Fruit fly (Drosophila melanogaster) whole organism, prepupa: Measurements from ENCODE around the gene CG6830.

Source experiments
- Blimp-1 ChIP-seq: fragments of 200-800 bp; sonication (Bioruptor generic); optimal IDR thresholded peaks from 3 replicates; lab custom pipeline; 2017; ENCODE audit warnings: missing biosample characterization, missing genetic modification characterization, mild to moderate bottlenecking, moderate library complexity, missing genetic modification reagents
- CG10631 ChIP-seq: fragments of 200-800 bp; sonication (Bioruptor generic); optimal IDR thresholded peaks from 2 replicates; lab custom pipeline; 2016; ENCODE audit warnings: missing biosample characterization, missing genetic modification characterization
- CG11294 ChIP-seq: fragments of 200-800 bp; sonication (Bioruptor generic); IDR thresholded peaks from 2 replicates; pipeline ENCODE4 v1.3.6; 2022; ENCODE audit warnings: missing biosample characterization, missing genetic modification characterization
- CG11762 ChIP-seq: fragments of 200-800 bp; sonication (Bioruptor generic); optimal IDR thresholded peaks from 3 replicates; lab custom pipeline; 2016; ENCODE audit warnings: missing biosample characterization, missing genetic modification characterization; ENCODE audit not compliant: insufficient read depth
- CG11902 ChIP-seq: fragments of 200-800 bp; sonication (Bioruptor generic); optimal IDR thresholded peaks from 3 replicates; lab custom pipeline; 2016; ENCODE audit warnings: missing biosample characterization, missing genetic modification characterization
- CG1621 ChIP-seq: fragments of 200-800 bp; sonication (Bioruptor generic); optimal IDR thresholded peaks from 3 replicates; lab custom pipeline; 2018; ENCODE audit warnings: missing biosample characterization, mild to moderate bottlenecking, missing genetic modification characterization
- CG16779 ChIP-seq: fragments of 200-800 bp; sonication (Bioruptor generic); optimal IDR thresholded peaks from 3 replicates; lab custom pipeline; 2017; ENCODE audit warnings: missing biosample characterization, mild to moderate bottlenecking, missing genetic modification characterization
- CG3032 ChIP-seq: fragments of 200-800 bp; optimal IDR thresholded peaks from 2 replicates; lab custom pipeline; 2019; ENCODE audit warnings: missing biosample characterization, mild to moderate bottlenecking, missing genetic modification characterization, moderate library complexity
- CG32006 ChIP-seq: fragments of 200-800 bp; sonication (Bioruptor generic); optimal IDR thresholded peaks from 3 replicates; lab custom pipeline; 2017; ENCODE audit warnings: missing biosample characterization, mild to moderate bottlenecking, missing genetic modification characterization
- CG34406 ChIP-seq: fragments of 200-800 bp; sonication (Bioruptor generic); optimal IDR thresholded peaks from 3 replicates; lab custom pipeline; 2016; ENCODE audit warnings: missing biosample characterization, missing genetic modification characterization
- CG3919 ChIP-seq: fragments of 200-800 bp; sonication (Bioruptor generic); optimal IDR thresholded peaks from 3 replicates; lab custom pipeline; 2016; ENCODE audit warnings: missing biosample characterization, missing genetic modification characterization
- CG4318 ChIP-seq: fragments of 200-800 bp; sonication (Bioruptor generic); optimal IDR thresholded peaks from 3 replicates; lab custom pipeline; 2017; ENCODE audit warnings: missing biosample characterization, mild to moderate bottlenecking, missing genetic modification characterization
- CG6163 ChIP-seq: fragments of 200-800 bp; sonication (Bioruptor generic); IDR thresholded peaks from 3 replicates; pipeline ENCODE4 v1.3.6; 2022; ENCODE audit warnings: missing biosample characterization, missing genetic modification characterization
- CG6276 ChIP-seq: fragments of 200-800 bp; sonication (Bioruptor generic); optimal IDR thresholded peaks from 2 replicates; lab custom pipeline; 2017; ENCODE audit warnings: missing biosample characterization, mild to moderate bottlenecking, missing genetic modification characterization
- CG6792 ChIP-seq: fragments of 200-800 bp; sonication (Bioruptor generic); optimal IDR thresholded peaks from 3 replicates; lab custom pipeline; 2016; ENCODE audit warnings: missing biosample characterization, missing genetic modification characterization
- CG6808 ChIP-seq: fragments of 200-800 bp; sonication (Bioruptor generic); optimal IDR thresholded peaks from 3 replicates; lab custom pipeline; 2017; ENCODE audit warnings: missing biosample characterization, missing genetic modification characterization, mild to moderate bottlenecking, moderate library complexity, missing genetic modification reagents
- CG6854 ChIP-seq: fragments of 200-800 bp; sonication (Bioruptor generic); optimal IDR thresholded peaks from 2 replicates; lab custom pipeline; 2017; ENCODE audit warnings: missing biosample characterization, mild to moderate bottlenecking, missing genetic modification characterization
- CG7368 ChIP-seq: fragments of 200-800 bp; sonication (Bioruptor generic); optimal IDR thresholded peaks from 3 replicates; lab custom pipeline; 2016; ENCODE audit warnings: missing biosample characterization, missing genetic modification characterization
- CG8119 ChIP-seq: fragments of 200-800 bp; sonication (Bioruptor generic); IDR thresholded peaks from 3 replicates; pipeline ENCODE4 v1.3.6; 2022; ENCODE audit warnings: missing biosample characterization, missing genetic modification characterization
- CG8319 ChIP-seq: fragments of 200-800 bp; sonication (Bioruptor generic); optimal IDR thresholded peaks from 3 replicates; lab custom pipeline; 2016; ENCODE audit warnings: missing biosample characterization, missing genetic modification characterization
- CG9139 ChIP-seq: fragments of 200-800 bp; sonication (Bioruptor generic); optimal IDR thresholded peaks from 3 replicates; lab custom pipeline; 2017; ENCODE audit warnings: missing biosample characterization, mild to moderate bottlenecking, missing genetic modification characterization
- Eip75B ChIP-seq: fragments of 200-800 bp; sonication (Bioruptor generic); optimal IDR thresholded peaks from 3 replicates; lab custom pipeline; 2016; ENCODE audit warnings: missing biosample characterization, missing genetic modification characterization
- Eip78C ChIP-seq: fragments of 200-800 bp; sonication (Bioruptor generic); peaks from one replicate; lab custom pipeline; 2016; ENCODE audit warnings: missing biosample characterization, missing genetic modification characterization
- Eip93F ChIP-seq: fragments of 200-800 bp; sonication (Bioruptor generic); optimal IDR thresholded peaks from 2 replicates; lab custom pipeline; 2016; ENCODE audit warnings: missing biosample characterization, mild to moderate bottlenecking, missing genetic modification characterization
- Ets21C ChIP-seq: fragments of 200-800 bp; sonication (Bioruptor generic); optimal IDR thresholded peaks from 3 replicates; lab custom pipeline; 2016; ENCODE audit warnings: missing biosample characterization, missing genetic modification characterization
- Ets96B ChIP-seq: fragments of 200-800 bp; optimal IDR thresholded peaks from 2 replicates; lab custom pipeline; 2019; ENCODE audit warnings: missing biosample characterization, mild to moderate bottlenecking, missing genetic modification characterization, moderate library complexity
- Gug ChIP-seq: fragments of 200-800 bp; sonication (Bioruptor generic); IDR thresholded peaks from 2 replicates; pipeline ENCODE4 v1.3.6; 2022; ENCODE audit warnings: missing biosample characterization, missing genetic modification characterization
- Hr38 ChIP-seq: sonication (Bioruptor generic); optimal IDR thresholded peaks from 2 replicates; lab custom pipeline; 2016; ENCODE audit warnings: missing biosample characterization, missing genetic modification characterization
- Hr39 ChIP-seq: fragments of 200-800 bp; sonication (Bioruptor generic); optimal IDR thresholded peaks from 2 replicates; lab custom pipeline; 2016; ENCODE audit warnings: missing biosample characterization, missing genetic modification characterization
- Met ChIP-seq: fragments of 200-800 bp; sonication (Bioruptor generic); optimal IDR thresholded peaks from 3 replicates; lab custom pipeline; 2016; ENCODE audit warnings: missing biosample characterization, missing genetic modification characterization
- OdsH ChIP-seq: fragments of 200-800 bp; sonication (Bioruptor generic); optimal IDR thresholded peaks from 3 replicates; lab custom pipeline; 2016; ENCODE audit warnings: missing biosample characterization, missing genetic modification characterization
- Smox ChIP-seq: fragments of 200-800 bp; sonication (Bioruptor generic); optimal IDR thresholded peaks from 3 replicates; lab custom pipeline; 2016; ENCODE audit warnings: missing biosample characterization, missing genetic modification characterization
- Sox102F ChIP-seq: fragments of 200-800 bp; sonication (Bioruptor generic); optimal IDR thresholded peaks from 2 replicates; lab custom pipeline; 2016; ENCODE audit warnings: missing biosample characterization, mild to moderate bottlenecking, missing genetic modification characterization
- Sox14 ChIP-seq: fragments of 200-800 bp; sonication (Bioruptor generic); optimal IDR thresholded peaks from 3 replicates; lab custom pipeline; 2016; ENCODE audit warnings: missing biosample characterization, missing genetic modification characterization
- Sox15 ChIP-seq: fragments of 200-800 bp; sonication (Bioruptor generic); optimal IDR thresholded peaks from 3 replicates; lab custom pipeline; 2016; ENCODE audit warnings: missing biosample characterization, missing genetic modification characterization
- achi ChIP-seq: fragments of 200-800 bp; sonication (Bioruptor generic); optimal IDR thresholded peaks from 3 replicates; lab custom pipeline; 2016; ENCODE audit warnings: missing biosample characterization, missing genetic modification characterization
- acj6 ChIP-seq: fragments of 200-800 bp; sonication (Bioruptor generic); optimal IDR thresholded peaks from 3 replicates; lab custom pipeline; 2016; ENCODE audit warnings: missing biosample characterization, missing genetic modification characterization
- cyc ChIP-seq: fragments of 200-800 bp; sonication (Bioruptor generic); optimal IDR thresholded peaks from 3 replicates; lab custom pipeline; 2016; ENCODE audit warnings: missing biosample characterization, missing genetic modification characterization
- dac ChIP-seq: fragments of 200-800 bp; sonication (Bioruptor generic); optimal IDR thresholded peaks from 2 replicates; lab custom pipeline; 2017; ENCODE audit warnings: missing biosample characterization, mild to moderate bottlenecking, missing genetic modification characterization
- dsx ChIP-seq: fragments of 200-800 bp; optimal IDR thresholded peaks from 3 replicates; lab custom pipeline; 2019; ENCODE audit warnings: missing biosample characterization, mild to moderate bottlenecking, missing genetic modification characterization, moderate library complexity; ENCODE audit not compliant: poor library complexity, severe bottlenecking
- eg ChIP-seq: fragments of 200-800 bp; sonication (Bioruptor generic); IDR thresholded peaks from 3 replicates; pipeline ENCODE4 v1.3.6; 2022; ENCODE audit warnings: missing biosample characterization, missing genetic modification characterization
- esn ChIP-seq: fragments of 200-800 bp; sonication (Bioruptor generic); optimal IDR thresholded peaks from 2 replicates; lab custom pipeline; 2016; ENCODE audit warnings: missing biosample characterization, mild to moderate bottlenecking, missing genetic modification characterization, moderate library complexity
- fd59A ChIP-seq: fragments of 200-800 bp; sonication (Bioruptor generic); optimal IDR thresholded peaks from 2 replicates; lab custom pipeline; 2017; ENCODE audit warnings: missing biosample characterization, mild to moderate bottlenecking, missing genetic modification characterization, missing genetic modification reagents
- fd85E ChIP-seq: fragments of 200-800 bp; sonication (Bioruptor generic); optimal IDR thresholded peaks from 3 replicates; lab custom pipeline; 2016; ENCODE audit warnings: missing biosample characterization, missing genetic modification characterization
- fkh ChIP-seq: fragments of 200-800 bp; sonication (Bioruptor generic); optimal IDR thresholded peaks from 3 replicates; lab custom pipeline; 2017; ENCODE audit warnings: missing biosample characterization, mild to moderate bottlenecking, missing genetic modification characterization, moderate library complexity
- lz ChIP-seq: fragments of 200-800 bp; sonication (Bioruptor generic); optimal IDR thresholded peaks from 3 replicates; lab custom pipeline; 2016; ENCODE audit warnings: missing biosample characterization, missing genetic modification characterization
- net ChIP-seq: fragments of 200-800 bp; sonication (Bioruptor generic); optimal IDR thresholded peaks from 3 replicates; lab custom pipeline; 2016; ENCODE audit warnings: missing biosample characterization, missing genetic modification characterization
- pdm3 ChIP-seq: fragments of 200-800 bp; sonication (Bioruptor generic); optimal IDR thresholded peaks from 3 replicates; lab custom pipeline; 2016; ENCODE audit warnings: missing biosample characterization, missing genetic modification characterization
- spab ChIP-seq: fragments of 200-800 bp; sonication (Bioruptor generic); optimal IDR thresholded peaks from 2 replicates; lab custom pipeline; 2017; ENCODE audit warnings: missing biosample characterization, mild to moderate bottlenecking, missing genetic modification characterization, missing genetic modification reagents
- ss ChIP-seq, 2 experiments: fragments of 200-800 bp; sonication (Bioruptor generic); optimal IDR thresholded peaks; 2 replicates in 1 of 2; 3 replicates in 1 of 2; lab custom pipeline; 2017 to 2018; ENCODE audit warnings: mild to moderate bottlenecking in 2 of 2, missing biosample characterization in 2 of 2, missing genetic modification characterization in 2 of 2, moderate library complexity in 1 of 2
- svp ChIP-seq: fragments of 200-800 bp; sonication (Bioruptor generic); peaks from one replicate; lab custom pipeline; 2016; ENCODE audit warnings: missing biosample characterization, missing genetic modification characterization
- topi ChIP-seq: fragments of 200-800 bp; sonication (Bioruptor generic); optimal IDR thresholded peaks from 3 replicates; lab custom pipeline; 2016; ENCODE audit warnings: missing biosample characterization, missing genetic modification characterization

CG6830 gene

dm6 chr3R:11661712-11662111 lies 22.4 kb downstream of the CG6830 start:
- TF ChIP-seq Hr38 (no peak), cyc (GFP tag; lab: Kevin White, UChicago) (peak; percentile 8), svp (GFP tag; lab: Kevin White, UChicago) (peak; percentile 70), CG9139 (no peak), Ets21C (GFP tag; lab: Kevin White, UChicago) (no peak), Eip78C (GFP tag; lab: Kevin White, UChicago) (peak; percentile 91), Met (GFP tag; lab: Kevin White, UChicago) (peak; percentile 32), Eip93F (GFP tag; lab: Kevin White, UChicago) (no peak), CG34406 (GFP tag; lab: Kevin White, UChicago) (peak; percentile 24), Ets96B (tag; lab: Kevin White, UChicago) (peak; percentile 43), CG8319 (GFP tag; lab: Kevin White, UChicago) (no peak), Hr39 (GFP tag; lab: Kevin White, UChicago) (no peak), CG32006 (peak; percentile 64), CG6854 (GFP tag; lab: Kevin White, UChicago) (no peak), Sox14 (GFP tag; lab: Kevin White, UChicago) (peak; percentile 37), dsx (GFP tag; lab: Kevin White, UChicago) (peak; percentile 55), net (GFP tag; lab: Kevin White, UChicago) (peak; percentile 48), CG8119 (GFP tag; lab: Robert Waterston, UW) (peak; percentile 66; the same call in 2 of the 3 replicates), dac (peak; percentile 9), fd85E (no peak), ss (GFP tag; optimal IDR thresholded peaks at IDR 0.05; lab: Kevin White, UChicago) (peak; percentile 30 to 51), Blimp-1 (GFP tag; lab: Kevin White, UChicago) (no peak), CG10631 (GFP tag; lab: Kevin White, UChicago) (peak; percentile 43), CG11762 (no peak), achi (GFP tag; lab: Kevin White, UChicago) (peak; percentile 52), Gug (peak; percentile 44), lz (GFP tag; lab: Kevin White, UChicago) (peak; percentile 27), Sox102F (GFP tag; lab: Kevin White, UChicago) (peak; percentile 5), CG16779 (tag; lab: Kevin White, UChicago) (no peak), fd59A (GFP tag; lab: Kevin White, UChicago) (peak; percentile 38), CG11294 (GFP tag; lab: Robert Waterston, UW) (peak; percentile 26; the same call in 1 of the 2 replicates), CG6792 (GFP tag; lab: Kevin White, UChicago) (peak; percentile 32), CG11902 (GFP tag; lab: Kevin White, UChicago) (peak; percentile 0), topi (GFP tag; lab: Kevin White, UChicago) (peak; percentile 6), Eip75B (GFP tag; lab: Kevin White, UChicago) (no peak), pdm3 (GFP tag; lab: Kevin White, UChicago) (peak; percentile 59), spab (GFP tag; lab: Kevin White, UChicago) (peak; percentile 41), OdsH (GFP tag; lab: Kevin White, UChicago) (peak; percentile 43), CG1621 (peak; percentile 21), CG3919 (peak; percentile 51), Sox15 (GFP tag; lab: Kevin White, UChicago) (peak; percentile 11), CG7368 (no peak), CG6163 (peak; percentile 64; the same call in 2 of the 3 replicates), CG6276 (GFP tag; lab: Kevin White, UChicago) (peak; percentile 53), eg (GFP tag; lab: Robert Waterston, UW) (peak; percentile 69; the same call in 2 of the 3 replicates), CG4318 (peak; percentile 34), acj6 (GFP tag; lab: Kevin White, UChicago) (peak; percentile 39), CG3032 (tag; lab: Kevin White, UChicago) (peak; percentile 53), esn (GFP tag; lab: Kevin White, UChicago) (no peak), CG6808 (GFP tag; lab: Kevin White, UChicago) (peak; percentile 55), Smox (GFP tag; lab: Kevin White, UChicago) (no peak), fkh (GFP tag; lab: Kevin White, UChicago) (no peak)
